Worm (Caenorhabditis elegans) whole organism, young adult: Measurements from ENCODE around the gene srx-19.

Experiments used
- B0336.3 ChIP-seq: fragments of 200-800 bp; sonication (Bioruptor generic); IDR thresholded peaks from 2 replicates; pipeline ENCODE4 v1.3.6; 2022; ENCODE audit warnings: missing genetic modification characterization, missing compliant biosample characterization
- C06A6.2 ChIP-seq: fragments of 200-800 bp; sonication (Bioruptor generic); conservative IDR thresholded peaks from 2 replicates; pipeline ENCODE4 v1.3.6; 2022; ENCODE audit warnings: missing genetic modification characterization, missing compliant biosample characterization
- dpff-1 ChIP-seq: sonication (generic microtip); optimal IDR thresholded peaks from 2 replicates; lab custom pipeline; 2017; ENCODE audit warnings: mild to moderate bottlenecking, missing genetic modification characterization, missing compliant biosample characterization
- dpl-1 ChIP-seq: fragments of 150-350 bp; optimal IDR thresholded peaks from 2 replicates; lab custom pipeline; 2014; ENCODE audit warnings: missing biosample characterization, missing genetic modification reagents, missing genetic modification characterization
- ets-4 ChIP-seq: fragments of 200-800 bp; sonication (Bioruptor generic); optimal IDR thresholded peaks from 2 replicates; lab custom pipeline; 2018; ENCODE audit warnings: mild to moderate bottlenecking, missing genetic modification characterization, missing compliant biosample characterization
- lin-40 ChIP-seq: sonication (generic microtip); optimal IDR thresholded peaks from 2 replicates; lab custom pipeline; 2016; ENCODE audit warnings: missing genetic modification characterization, mild to moderate bottlenecking, missing compliant biosample characterization, missing genotype, missing genetic modification reagents
- unc-62 ChIP-seq: fragments of 150-350 bp; optimal IDR thresholded peaks from 2 replicates; lab custom pipeline; 2014; ENCODE audit warnings: missing biosample characterization, missing genetic modification reagents, missing genetic modification characterization

ce11 chrIV:6878912-6879554, 6.0 kb downstream of the srx-19 start:
- TF ChIP-seq dpl-1 (GFP tag; lab: Kevin White, UChicago) (no peak), lin-40 (peak; percentile 52), dpff-1 (no peak), C06A6.2 (GFP tag; lab: Robert Waterston, UW) (peak; percentile 40; the same call in 1 of the 2 replicates), unc-62 (GFP tag; lab: Kevin White, UChicago) (no peak), ets-4 (GFP tag; lab: Kevin White, UChicago) (no peak), B0336.3 (GFP tag; lab: Robert Waterston, UW) (no peak)
